Fruit fly (Drosophila melanogaster) whole organism, embryonic: Measurements from ENCODE around the gene Mo25.
A peak's percentile ranks its signal among the peaks of the same experiment; 100 is the strongest.

Experiments used
- Ada2b ChIP-seq: fragments of 200-800 bp; sonication (Bioruptor generic); IDR thresholded peaks from 2 replicates; pipeline ENCODE4 v1.3.6; 2022; ENCODE audit warnings: missing biosample characterization, missing genetic modification characterization
- CG1024 ChIP-seq: fragments of 200-800 bp; sonication (Bioruptor generic); IDR thresholded peaks from 2 replicates; pipeline ENCODE4 v1.3.6; 2022; ENCODE audit warnings: missing biosample characterization, missing genetic modification characterization
- CG11695 ChIP-seq: fragments of 200-800 bp; sonication (Bioruptor generic); IDR thresholded peaks from 3 replicates; pipeline ENCODE4 v1.3.6; 2022; ENCODE audit warnings: missing biosample characterization, missing genetic modification characterization
- CG12071 ChIP-seq: fragments of 200-800 bp; sonication (Bioruptor generic); optimal IDR thresholded peaks from 3 replicates; lab custom pipeline; 2018; ENCODE audit warnings: missing biosample characterization, mild to moderate bottlenecking, missing genetic modification characterization
- CG12299 ChIP-seq: fragments of 200-800 bp; sonication (Bioruptor generic); optimal IDR thresholded peaks from 2 replicates; lab custom pipeline; 2018; ENCODE audit warnings: missing biosample characterization, mild to moderate bottlenecking, missing genetic modification characterization
- CG12659 ChIP-seq: fragments of 200-800 bp; sonication (Bioruptor generic); optimal IDR thresholded peaks from 3 replicates; lab custom pipeline; 2017; ENCODE audit warnings: mild to moderate bottlenecking, missing biosample characterization, missing genetic modification reagents, missing genetic modification characterization
- CG14860 ChIP-seq: fragments of 200-800 bp; sonication (Bioruptor generic); IDR thresholded peaks from 3 replicates; pipeline ENCODE4 v1.3.6; 2022; ENCODE audit warnings: missing biosample characterization, missing genetic modification characterization; ENCODE audit not compliant: partially characterized antibody
- CG1529 ChIP-seq: fragments of 200-800 bp; sonication (Bioruptor generic); optimal IDR thresholded peaks from 3 replicates; lab custom pipeline; 2018; ENCODE audit warnings: missing biosample characterization, missing genetic modification characterization
- CG17361 ChIP-seq: fragments of 200-800 bp; sonication (Bioruptor generic); IDR thresholded peaks from 3 replicates; pipeline ENCODE4 v1.3.6; 2022; ENCODE audit warnings: missing biosample characterization, missing genetic modification characterization
- CG17829 ChIP-seq: fragments of 200-800 bp; optimal IDR thresholded peaks from 2 replicates; lab custom pipeline; 2019; ENCODE audit warnings: missing biosample characterization, mild to moderate bottlenecking, missing genetic modification characterization, moderate library complexity
- CG2120 ChIP-seq: fragments of 200-800 bp; sonication (Bioruptor generic); optimal IDR thresholded peaks from 3 replicates; lab custom pipeline; 2016; ENCODE audit warnings: missing biosample characterization, missing genetic modification characterization
- CG2875 ChIP-seq: fragments of 200-800 bp; sonication (Bioruptor generic); optimal IDR thresholded peaks from 2 replicates; lab custom pipeline; 2017; ENCODE audit warnings: missing biosample characterization, mild to moderate bottlenecking, missing genetic modification characterization, missing genetic modification reagents
- CG34422 ChIP-seq: fragments of 200-800 bp; sonication (Bioruptor generic); IDR thresholded peaks from 3 replicates; pipeline ENCODE4 v1.3.6; 2022; ENCODE audit warnings: missing biosample characterization, missing genetic modification characterization
- CG4404 ChIP-seq: fragments of 200-800 bp; sonication (Bioruptor generic); IDR thresholded peaks from 2 replicates; pipeline ENCODE4 v1.3.6; 2022; ENCODE audit warnings: missing biosample characterization, missing genetic modification characterization
- CG4730 ChIP-seq: fragments of 200-800 bp; sonication (Bioruptor generic); IDR thresholded peaks from 2 replicates; pipeline ENCODE4 v1.3.6; 2022; ENCODE audit warnings: missing biosample characterization, missing genetic modification characterization
- CG4820 ChIP-seq: fragments of 200-800 bp; sonication (Bioruptor generic); optimal IDR thresholded peaks from 3 replicates; lab custom pipeline; 2016; ENCODE audit warnings: missing biosample characterization, missing genetic modification characterization
- CG5245 ChIP-seq: fragments of 200-800 bp; sonication (Bioruptor generic); optimal IDR thresholded peaks from 3 replicates; lab custom pipeline; 2016; ENCODE audit warnings: missing biosample characterization, missing genetic modification characterization
- CHES-1-like ChIP-seq: fragments of 200-800 bp; sonication (Bioruptor generic); optimal IDR thresholded peaks from 2 replicates; lab custom pipeline; 2016; ENCODE audit warnings: missing biosample characterization, missing genetic modification characterization
- CoRest ChIP-seq: fragments of 200-800 bp; sonication (Bioruptor generic); optimal IDR thresholded peaks from 3 replicates; lab custom pipeline; 2018; ENCODE audit warnings: missing biosample characterization, mild to moderate bottlenecking, missing genetic modification characterization, moderate library complexity
- Dip2 ChIP-seq: fragments of 200-800 bp; sonication (Bioruptor generic); IDR thresholded peaks from 2 replicates; pipeline ENCODE4 v1.3.6; 2022; ENCODE audit warnings: missing biosample characterization, missing genetic modification characterization
- HLHmδ ChIP-seq: fragments of 200-800 bp; sonication (Bioruptor generic); optimal IDR thresholded peaks from 2 replicates; lab custom pipeline; 2018; ENCODE audit warnings: missing biosample characterization, mild to moderate bottlenecking, missing genetic modification characterization, moderate library complexity
- Hr39 ChIP-seq: fragments of >200 bp; optimal IDR thresholded peaks from 2 replicates; lab custom pipeline; 2017
- Hr78 ChIP-seq, 2 experiments: fragments of 200-800 bp in 1 of 2; fragments of >200 bp in 1 of 2; sonication (Bioruptor generic) in 1 of 2; optimal IDR thresholded peaks; 2 replicates each; lab custom pipeline; 2017 to 2019; ENCODE audit warnings: missing biosample characterization in 2 of 2, missing genetic modification characterization in 2 of 2, mild to moderate bottlenecking in 1 of 2, moderate library complexity in 1 of 2
- Lhr ChIP-seq: fragments of 200-800 bp; sonication (Bioruptor generic); optimal IDR thresholded peaks from 3 replicates; lab custom pipeline; 2017; ENCODE audit warnings: mild to moderate bottlenecking, missing biosample characterization, missing genetic modification reagents, missing genetic modification characterization
- Lpt ChIP-seq: fragments of >200 bp; optimal IDR thresholded peaks from 2 replicates; lab custom pipeline; 2018; ENCODE audit warnings: missing biosample characterization, missing genetic modification characterization
- Nf-YC ChIP-seq: fragments of 200-800 bp; optimal IDR thresholded peaks from 3 replicates; lab custom pipeline; 2019; ENCODE audit warnings: missing biosample characterization, mild to moderate bottlenecking, missing genetic modification characterization, moderate library complexity
- Oaz ChIP-seq: fragments of 200-800 bp; sonication (Bioruptor generic); IDR thresholded peaks from 2 replicates; pipeline ENCODE4 v1.3.6; 2022; ENCODE audit warnings: missing biosample characterization, missing genetic modification characterization
- Pdp1 ChIP-seq, 2 experiments: fragments of 200-800 bp; sonication (Bioruptor generic); optimal IDR thresholded peaks; 3 replicates each; lab custom pipeline; 2016; ENCODE audit warnings: missing biosample characterization in 2 of 2, missing genetic modification characterization in 2 of 2, mild to moderate bottlenecking in 1 of 2, moderate library complexity in 1 of 2
- Scr ChIP-seq: fragments of 200-800 bp; sonication (Bioruptor generic); IDR thresholded peaks from 2 replicates; pipeline ENCODE4 v1.3.6; 2022; ENCODE audit warnings: missing biosample characterization, missing genetic modification characterization; ENCODE audit not compliant: partially characterized antibody
- Side ChIP-seq: fragments of 200-800 bp; sonication (Bioruptor generic); optimal IDR thresholded peaks from 2 replicates; lab custom pipeline; 2016; ENCODE audit warnings: missing biosample characterization, missing genetic modification characterization
- ara ChIP-seq: fragments of 200-800 bp; sonication (Bioruptor generic); IDR thresholded peaks from 2 replicates; pipeline ENCODE4 v1.3.6; 2022; ENCODE audit warnings: missing biosample characterization, missing genetic modification characterization
- ash1 ChIP-seq: fragments of 200-800 bp; sonication (Bioruptor generic); optimal IDR thresholded peaks from 2 replicates; lab custom pipeline; 2018; ENCODE audit warnings: missing biosample characterization, mild to moderate bottlenecking, missing genetic modification characterization
- cg ChIP-seq: fragments of 200-800 bp; sonication (Bioruptor generic); optimal IDR thresholded peaks from 3 replicates; lab custom pipeline; 2019; ENCODE audit warnings: missing biosample characterization, mild to moderate bottlenecking, missing genetic modification characterization, moderate library complexity
- danr ChIP-seq: fragments of 200-800 bp; sonication (Bioruptor generic); IDR thresholded peaks from 2 replicates; pipeline ENCODE4 v1.3.6; 2022; ENCODE audit warnings: missing biosample characterization, missing genetic modification characterization
- dmrt99B ChIP-seq: fragments of 200-800 bp; sonication (Bioruptor generic); optimal IDR thresholded peaks from 2 replicates; lab custom pipeline; 2018; ENCODE audit warnings: missing biosample characterization, mild to moderate bottlenecking, missing genetic modification characterization, moderate library complexity
- dysf ChIP-seq: fragments of 200-800 bp; sonication (Bioruptor generic); IDR thresholded peaks from 3 replicates; pipeline ENCODE4 v1.3.6; 2022; ENCODE audit warnings: missing biosample characterization, missing genetic modification characterization
- grn ChIP-seq: fragments of 200-800 bp; sonication (Bioruptor generic); optimal IDR thresholded peaks from 3 replicates; lab custom pipeline; 2017; ENCODE audit warnings: missing biosample characterization, missing genetic modification characterization
- her ChIP-seq: fragments of 200-800 bp; sonication (Bioruptor generic); optimal IDR thresholded peaks from 2 replicates; lab custom pipeline; 2016; ENCODE audit warnings: missing biosample characterization, missing genetic modification characterization
- lola ChIP-seq, 3 experiments: fragments of >200 bp in 2 of 3; fragments of 200-800 bp in 1 of 3; sonication (Bioruptor generic) in 1 of 3; optimal IDR thresholded peaks; 2 replicates each; lab custom pipeline; 2017 to 2019; ENCODE audit warnings: missing biosample characterization in 3 of 3, missing genetic modification characterization in 3 of 3, mild to moderate bottlenecking in 1 of 3, moderate library complexity in 1 of 3
- nmo ChIP-seq: fragments of 200-800 bp; sonication (Bioruptor generic); optimal IDR thresholded peaks from 2 replicates; lab custom pipeline; 2018; ENCODE audit warnings: missing biosample characterization, mild to moderate bottlenecking, missing genetic modification characterization, moderate library complexity
- nom ChIP-seq: fragments of 200-800 bp; sonication (Bioruptor generic); optimal IDR thresholded peaks from 2 replicates; lab custom pipeline; 2017; ENCODE audit warnings: missing biosample characterization, missing genetic modification characterization, mild to moderate bottlenecking, moderate library complexity, missing genetic modification reagents
- sisA ChIP-seq: fragments of 200-800 bp; sonication (Bioruptor generic); IDR thresholded peaks from 2 replicates; pipeline ENCODE4 v1.3.6; 2022; ENCODE audit warnings: missing biosample characterization, missing genetic modification characterization
- ssp ChIP-seq: fragments of 200-800 bp; sonication (Bioruptor generic); IDR thresholded peaks from 2 replicates; pipeline ENCODE4 v1.3.6; 2022; ENCODE audit warnings: missing biosample characterization, missing genetic modification characterization
- stc ChIP-seq: fragments of 200-800 bp; sonication (Bioruptor generic); IDR thresholded peaks from 2 replicates; pipeline ENCODE4 v1.3.6; 2022; ENCODE audit warnings: missing biosample characterization, missing genetic modification characterization
- tx ChIP-seq: fragments of 200-800 bp; sonication (Bioruptor generic); optimal IDR thresholded peaks from 2 replicates; lab custom pipeline; 2016; ENCODE audit warnings: missing biosample characterization, missing genetic modification characterization
- unc-4 ChIP-seq: fragments of 200-800 bp; sonication (Bioruptor generic); IDR thresholded peaks from 2 replicates; pipeline ENCODE4 v1.3.6; 2022; ENCODE audit warnings: missing biosample characterization, missing genetic modification characterization; ENCODE audit not compliant: partially characterized antibody
- vvl ChIP-seq: fragments of 200-800 bp; sonication (Bioruptor generic); IDR thresholded peaks from 2 replicates; pipeline ENCODE4 v1.3.6; 2022; ENCODE audit warnings: missing biosample characterization, missing genetic modification characterization
- wdn ChIP-seq: fragments of 200-800 bp; sonication (Bioruptor generic); IDR thresholded peaks from 2 replicates; pipeline ENCODE4 v1.3.6; 2022; ENCODE audit warnings: missing biosample characterization, missing genetic modification characterization
- zen2 ChIP-seq: fragments of 200-800 bp; sonication (Bioruptor generic); IDR thresholded peaks from 3 replicates; pipeline ENCODE4 v1.3.6; 2022; ENCODE audit warnings: missing biosample characterization, missing genetic modification characterization; ENCODE audit not compliant: partially characterized antibody

Gene Mo25

DNA sequence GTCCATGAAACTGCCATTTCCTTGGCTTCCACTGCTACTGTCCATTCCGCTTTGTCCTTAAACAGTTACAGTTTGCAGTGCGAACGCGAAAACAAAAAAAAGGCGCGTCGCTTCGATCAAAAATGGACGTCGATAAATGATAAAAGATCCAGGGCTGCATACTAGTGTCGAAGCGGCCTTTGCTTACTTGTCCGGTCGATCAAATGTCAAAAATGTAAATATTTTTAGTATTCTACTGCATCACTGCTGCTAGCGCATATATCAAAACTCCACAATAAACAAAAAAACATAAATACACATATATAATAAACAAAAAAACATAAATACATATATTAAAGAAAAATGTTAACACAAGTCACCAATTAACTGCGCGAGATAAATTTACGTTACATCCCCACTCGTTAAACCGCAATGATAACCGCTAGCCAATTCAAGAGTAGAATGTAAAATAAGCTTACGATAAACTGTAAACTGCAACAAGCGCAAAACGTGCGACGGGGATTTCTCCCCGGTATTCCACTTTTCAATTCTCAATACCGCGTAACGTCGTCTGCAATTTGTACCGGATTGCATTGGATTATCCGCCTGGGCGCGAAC is 20.3 kb downstream of the Mo25 start, which contains the start of the genes spd-2 and Apl (continued):
- peak; percentile 45 for TF ChIP-seq CG12659 (GFP tag; lab: Kevin White, UChicago)
- no peak for TF ChIP-seq CG12299 (tag; lab: Kevin White, UChicago)

DNA sequence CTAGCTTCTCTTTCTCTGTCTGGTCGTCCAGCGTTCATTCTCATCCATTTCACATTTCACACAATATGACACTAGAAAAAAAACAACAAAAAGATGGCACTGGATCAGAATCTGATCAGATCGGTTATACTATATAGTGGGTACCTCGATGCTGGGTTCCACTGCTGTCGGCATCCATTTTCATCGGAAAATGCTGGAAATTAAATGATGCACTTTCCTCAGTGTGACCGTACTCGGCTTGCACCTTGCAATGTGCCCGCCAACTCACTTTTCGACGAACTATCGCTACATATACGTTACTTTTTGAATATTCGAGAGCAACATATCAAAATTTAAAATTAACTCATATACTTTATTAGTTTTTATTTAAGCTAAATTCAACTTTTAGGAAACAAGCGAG is 24.4 kb downstream of the Mo25 start, which contains the start of gene tra:
Gene tra (minus strand): TSS at position 191 of the 400 bp plus-strand sequence.
- no peak for TF ChIP-seq CoRest (tag; lab: Kevin White, UChicago)
- TF ChIP-seq dmrt99B (tag; lab: Kevin White, UChicago), result no peak
- no peak for TF ChIP-seq stc (GFP tag; lab: Robert Waterston, UW)
- TF ChIP-seq danr (GFP tag; lab: Robert Waterston, UW), result no peak
- no peak for TF ChIP-seq Pdp1 (GFP tag; optimal IDR thresholded peaks at IDR 0.05; lab: Kevin White, UChicago)
- TF ChIP-seq CG14860 (GFP tag; lab: Robert Waterston, UW), result 0 out of 3 replicates have a peak, but pooled peaks have one; percentile 13
- TF ChIP-seq zen2, result no peak; the same call in 2 of the 3 replicates
- TF ChIP-seq CG12071, result no peak
- peak; percentile 68 for TF ChIP-seq unc-4 (GFP tag; lab: Robert Waterston, UW)
- TF ChIP-seq Hr39 (lab: Kevin White, UChicago), result no peak
- no peak for TF ChIP-seq CG1024 (GFP tag; lab: Robert Waterston, UW)
- no peak for TF ChIP-seq CG2120 (GFP tag; lab: Kevin White, UChicago)
- peak; percentile 1 for TF ChIP-seq HLHmδ (GFP tag; lab: Kevin White, UChicago)
- no peak for TF ChIP-seq Nf-YC (tag; lab: Kevin White, UChicago)
- TF ChIP-seq ash1, result no peak
- no peak for TF ChIP-seq CG1529 (GFP tag; lab: Kevin White, UChicago)
- no peak for TF ChIP-seq Lpt (GFP tag; lab: Kevin White, UChicago)
- no peak for TF ChIP-seq her (GFP tag; lab: Kevin White, UChicago)
- no peak for TF ChIP-seq CG17361 (GFP tag; lab: Robert Waterston, UW)
- TF ChIP-seq CG4404 (GFP tag; lab: Robert Waterston, UW), result no peak
- TF ChIP-seq lola (GFP tag; optimal IDR thresholded peaks at IDR 0.05; lab: Kevin White, UChicago), result no peak
- TF ChIP-seq wdn (GFP tag; lab: Robert Waterston, UW), result no peak
- no peak for TF ChIP-seq CG34422 (GFP tag; lab: Robert Waterston, UW)
- TF ChIP-seq Dip2 (GFP tag; lab: Robert Waterston, UW), result no peak
- TF ChIP-seq vvl, result no peak
- TF ChIP-seq CG2875 (GFP tag; lab: Kevin White, UChicago), result no peak
- peak; percentile 26 for TF ChIP-seq CG17829
- no peak for TF ChIP-seq CG4820 (GFP tag; lab: Kevin White, UChicago)
- no peak for TF ChIP-seq tx
- TF ChIP-seq Side (GFP tag; lab: Kevin White, UChicago), result no peak
- no peak for TF ChIP-seq CG5245 (GFP tag; lab: Kevin White, UChicago)
- no peak for TF ChIP-seq dysf (GFP tag; lab: Robert Waterston, UW)
- no peak for TF ChIP-seq CG4730 (GFP tag; lab: Robert Waterston, UW)
- TF ChIP-seq Scr (GFP tag; lab: Robert Waterston, UW), result peak; percentile 70
- TF ChIP-seq CG11695, result no peak
- TF ChIP-seq cg (GFP tag; lab: Kevin White, UChicago), result no peak
- TF ChIP-seq Lhr (GFP tag; lab: Kevin White, UChicago), result no peak
- TF ChIP-seq Ada2b (GFP tag; lab: Robert Waterston, UW), result no peak
- TF ChIP-seq Hr78 (GFP tag; optimal IDR thresholded peaks at IDR 0.05; lab: Kevin White, UChicago), result no peak
- no peak for TF ChIP-seq ara (GFP tag; lab: Robert Waterston, UW)
- TF ChIP-seq Oaz, result no peak
- peak; percentile 36 for TF ChIP-seq nom (GFP tag; lab: Kevin White, UChicago)
- no peak for TF ChIP-seq grn (GFP tag; lab: Kevin White, UChicago)
- no peak for TF ChIP-seq ssp (GFP tag; lab: Robert Waterston, UW)
- TF ChIP-seq nmo (GFP tag; lab: Kevin White, UChicago), result peak; percentile 12
- no peak for TF ChIP-seq sisA
- no peak for TF ChIP-seq CHES-1-like (GFP tag; lab: Kevin White, UChicago)
